Fruit fly (Drosophila melanogaster) whole organism, adult: ENCODE results near the gene ex.

Experiments
- CG14711 ChIP-seq: fragments of 200-800 bp; sonication (Bioruptor generic); optimal IDR thresholded peaks from 2 replicates; lab custom pipeline; 2018; ENCODE audit warnings: missing biosample characterization, mild to moderate bottlenecking, missing genetic modification characterization, moderate library complexity
- CG7045 ChIP-seq: fragments of 200-800 bp; sonication (Bioruptor generic); optimal IDR thresholded peaks from 2 replicates; lab custom pipeline; 2017; ENCODE audit warnings: missing biosample characterization, mild to moderate bottlenecking, missing genetic modification characterization
- CG7101 ChIP-seq: fragments of 200-800 bp; sonication (Bioruptor generic); optimal IDR thresholded peaks from 2 replicates; lab custom pipeline; 2018; ENCODE audit warnings: missing biosample characterization, mild to moderate bottlenecking, missing genetic modification characterization, moderate library complexity
- Crg-1 ChIP-seq: fragments of 200-800 bp; sonication (Bioruptor generic); optimal IDR thresholded peaks from 2 replicates; lab custom pipeline; 2016; ENCODE audit warnings: missing biosample characterization, missing genetic modification characterization
- bab1 ChIP-seq: fragments of 200-800 bp; sonication (Bioruptor generic); optimal IDR thresholded peaks from 3 replicates; lab custom pipeline; 2019; ENCODE audit warnings: missing biosample characterization, mild to moderate bottlenecking, missing genetic modification characterization, moderate library complexity
- cic ChIP-seq: fragments of 200-800 bp; sonication (Bioruptor generic); optimal IDR thresholded peaks from 2 replicates; lab custom pipeline; 2017; ENCODE audit warnings: missing biosample characterization, mild to moderate bottlenecking, missing genetic modification characterization, moderate library complexity
- cnc ChIP-seq, 2 experiments: fragments of >200 bp; optimal IDR thresholded peaks; 2 replicates each; lab custom pipeline; 2017
- kay ChIP-seq: fragments of 200-800 bp; sonication (Bioruptor generic); peaks from one replicate; lab custom pipeline; 2016; ENCODE audit warnings: missing biosample characterization, missing genetic modification characterization, borderline replicate concordance
- ovo ChIP-seq: fragments of 200-800 bp; sonication (Bioruptor generic); optimal IDR thresholded peaks from 2 replicates; lab custom pipeline; 2016; ENCODE audit warnings: missing biosample characterization, missing genetic modification characterization
- tj ChIP-seq: fragments of 200-800 bp; sonication (Bioruptor generic); optimal IDR thresholded peaks from 3 replicates; lab custom pipeline; 2017; ENCODE audit warnings: missing biosample characterization, mild to moderate bottlenecking, missing genetic modification characterization, moderate library complexity
- toe ChIP-seq: fragments of 200-800 bp; sonication (Bioruptor generic); optimal IDR thresholded peaks from 2 replicates; lab custom pipeline; 2016; ENCODE audit warnings: missing biosample characterization, missing genetic modification characterization

dm6 chr2L:487719-488547 lies 56.9 kb downstream of the ex start:
- TF ChIP-seq cic (GFP tag; lab: Kevin White, UChicago): no peak
- TF ChIP-seq CG7101 (tag; lab: Kevin White, UChicago): no peak
- TF ChIP-seq ovo (GFP tag; lab: Kevin White, UChicago): no peak
- TF ChIP-seq toe (GFP tag; lab: Kevin White, UChicago): peak; percentile 11
- TF ChIP-seq Crg-1 (GFP tag; lab: Kevin White, UChicago): no peak
- peak; percentile 91 for TF ChIP-seq kay (GFP tag; lab: Kevin White, UChicago)
- TF ChIP-seq CG14711 (tag; lab: Kevin White, UChicago): no peak
- no peak for TF ChIP-seq tj (GFP tag; lab: Kevin White, UChicago)
- peak; percentile 2 for TF ChIP-seq CG7045 (GFP tag; lab: Kevin White, UChicago)
- TF ChIP-seq cnc (optimal IDR thresholded peaks at IDR 0.05; lab: Kevin White, UChicago): no peak
- TF ChIP-seq bab1 (GFP tag; lab: Kevin White, UChicago): no peak
